Fruit fly (Drosophila melanogaster) Kc167 (cell line): ENCODE data around the gene Dcr-1.

ENCODE experiments used
- Myc ChIP-seq: fragments of >200 bp; optimal IDR thresholded peaks from 2 replicates; lab custom pipeline; 2017; ENCODE audit warnings: missing external identifiers
- Sin3A ChIP-seq: fragments of >200 bp; optimal IDR thresholded peaks from 2 replicates; lab custom pipeline; 2018; ENCODE audit warnings: missing external identifiers
- h ChIP-seq: fragments of >200 bp; optimal IDR thresholded peaks from 3 replicates; lab custom pipeline; 2018; ENCODE audit warnings: missing external identifiers
- insv ChIP-seq: fragments of >200 bp; optimal IDR thresholded peaks from 3 replicates; lab custom pipeline; 2018; ENCODE audit warnings: missing external identifiers
- psq ChIP-seq: fragments of >200 bp; optimal IDR thresholded peaks from 2 replicates; lab custom pipeline; 2017; ENCODE audit warnings: missing external identifiers
- ttk ChIP-seq: sonication (Bioruptor generic); optimal IDR thresholded peaks from 2 replicates; lab custom pipeline; 2017; ENCODE audit warnings: missing external identifiers

The Dcr-1 gene

DNA sequence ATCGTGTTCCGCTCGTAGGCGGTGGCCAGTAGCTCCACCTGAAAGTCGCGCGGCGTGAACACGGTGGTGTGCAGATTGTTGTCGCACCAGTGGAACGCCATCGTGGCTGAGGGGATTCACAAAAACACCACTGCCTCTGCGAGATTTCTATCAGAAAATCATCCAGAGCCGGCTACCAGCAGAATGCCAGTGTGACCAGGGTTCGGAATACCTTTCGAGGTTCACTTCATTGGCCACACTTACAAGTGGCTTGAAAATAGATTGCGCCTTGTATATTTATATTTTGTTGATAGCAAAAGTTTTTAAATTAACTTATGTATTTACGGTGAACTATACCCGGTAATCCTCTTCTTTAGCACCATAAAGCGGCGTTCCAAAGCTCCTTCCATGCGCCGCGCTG is at the start of gene Dcr-1, which contains the start of gene CG6985:
Gene Dcr-1, minus strand, starts transcription at position 162 of the 400 bp plus-strand sequence.
Gene CG6985, plus strand, starts transcription at position 221 of the 400 bp plus-strand sequence.
- TF ChIP-seq insv (lab: Kevin White, UChicago) (no peak), h (lab: Kevin White, UChicago) (no peak), ttk (lab: Kevin White, UChicago) (no peak), Myc (no peak), Sin3A (lab: Kevin White, UChicago) (no peak), psq (lab: Kevin White, UChicago) (no peak)

DNA sequence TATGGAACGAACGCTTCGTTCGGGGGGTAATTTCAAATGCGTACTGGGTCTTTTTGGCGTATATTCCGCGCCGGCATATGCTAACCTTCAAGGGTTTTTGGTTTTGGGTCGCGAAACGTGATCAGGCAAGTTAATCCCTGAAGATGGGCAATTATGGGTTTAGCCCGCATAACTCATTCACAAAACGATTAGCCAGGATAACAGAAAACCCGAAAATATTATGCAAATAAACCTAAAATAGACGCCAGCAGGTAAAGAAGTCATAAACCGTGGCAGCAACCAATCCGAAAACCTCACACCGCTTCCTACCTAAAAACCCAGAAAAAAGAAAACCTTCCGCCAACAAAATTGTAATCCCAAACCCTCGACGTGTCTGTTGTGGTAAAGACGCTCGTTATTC is 48.2 kb upstream of the Dcr-1 start:
- TF ChIP-seq insv (lab: Kevin White, UChicago) (no peak), psq (lab: Kevin White, UChicago) (no peak), h (lab: Kevin White, UChicago) (no peak), Myc (no peak), Sin3A (lab: Kevin White, UChicago) (no peak), ttk (lab: Kevin White, UChicago) (no peak)

DNA sequence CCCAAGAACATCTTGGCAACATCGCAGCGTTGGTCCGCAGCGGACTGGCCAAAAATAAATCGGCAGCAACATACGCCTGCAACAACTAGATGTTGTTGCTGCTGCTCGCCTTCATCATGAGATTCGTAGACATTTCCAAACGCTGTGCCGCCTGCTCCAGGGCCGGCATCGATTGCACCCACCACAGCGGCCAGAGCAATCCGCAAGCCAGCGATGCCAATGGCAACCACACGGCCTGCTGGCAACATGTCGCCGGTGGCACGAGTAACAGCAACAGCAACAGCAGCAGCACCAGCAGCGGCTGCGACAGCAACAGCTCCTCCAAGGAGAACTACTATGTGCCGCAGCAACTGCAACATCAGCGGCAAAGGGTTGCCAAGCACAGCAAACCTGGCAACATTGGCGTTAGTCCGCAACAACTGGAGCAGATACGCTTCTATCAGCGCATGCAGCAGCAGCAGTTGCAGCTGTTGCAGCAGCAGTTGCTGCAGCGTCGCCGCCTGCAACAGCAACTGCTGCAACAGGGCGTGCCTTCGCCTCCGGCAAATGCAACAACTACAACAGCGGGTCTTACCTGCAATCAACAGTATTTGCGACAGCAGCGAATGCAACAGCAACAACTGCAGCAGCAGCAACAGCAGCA is 43.9 kb upstream of the Dcr-1 start:
- TF ChIP-seq Myc (no peak), Sin3A (lab: Kevin White, UChicago) (no peak), h (lab: Kevin White, UChicago) (no peak), psq (lab: Kevin White, UChicago) (no peak), ttk (lab: Kevin White, UChicago) (no peak), insv (lab: Kevin White, UChicago) (no peak)

dm6 chr3R:22781412-22781811 is 40.5 kb upstream of the Dcr-1 start:
- no peak for TF ChIP-seq ttk (lab: Kevin White, UChicago)
- no peak for TF ChIP-seq insv (lab: Kevin White, UChicago)
- TF ChIP-seq h (lab: Kevin White, UChicago) = no peak
- no peak for TF ChIP-seq Sin3A (lab: Kevin White, UChicago)
- no peak for TF ChIP-seq Myc
- no peak for TF ChIP-seq psq (lab: Kevin White, UChicago)

dm6 chr3R:22780135-22780534 is 39.2 kb upstream of the Dcr-1 start:
- no peak for TF ChIP-seq insv (lab: Kevin White, UChicago)
- no peak for TF ChIP-seq h (lab: Kevin White, UChicago)
- no peak for TF ChIP-seq Myc
- no peak for TF ChIP-seq Sin3A (lab: Kevin White, UChicago)
- no peak for TF ChIP-seq psq (lab: Kevin White, UChicago)
- no peak for TF ChIP-seq ttk (lab: Kevin White, UChicago)

- TF ChIP-seq Myc (no peak), insv (lab: Kevin White, UChicago) (no peak), psq (lab: Kevin White, UChicago) (no peak), ttk (lab: Kevin White, UChicago) (no peak), Sin3A (lab: Kevin White, UChicago) (no peak), h (lab: Kevin White, UChicago) (no peak)
These were observed 35.6 kb upstream of the Dcr-1 start for dm6 chr3R:22776457-22776856.

- TF ChIP-seq psq (lab: Kevin White, UChicago) (no peak), Myc (no peak), insv (lab: Kevin White, UChicago) (no peak), h (lab: Kevin White, UChicago) (no peak), Sin3A (lab: Kevin White, UChicago) (no peak), ttk (lab: Kevin White, UChicago) (no peak)
These were observed 30.8 kb upstream of the Dcr-1 start, which contains the start of gene CG43095 for dm6 chr3R:22771670-22772069. TSS of gene CG43095 (minus strand) at chr3R:22771770.

dm6 chr3R:22770887-22771286 is 30.0 kb upstream of the Dcr-1 start, which contains the start of gene CG43094:
TSS of gene CG43094 (minus strand) at chr3R:22770987.
- TF ChIP-seq Myc = no peak
- no peak for TF ChIP-seq Sin3A (lab: Kevin White, UChicago)
- no peak for TF ChIP-seq psq (lab: Kevin White, UChicago)
- no peak for TF ChIP-seq h (lab: Kevin White, UChicago)
- no peak for TF ChIP-seq ttk (lab: Kevin White, UChicago)
- TF ChIP-seq insv (lab: Kevin White, UChicago) = no peak

dm6 chr3R:22770207-22770606 is 29.3 kb upstream of the Dcr-1 start, which contains the start of gene CG43093:
TSS of gene CG43093 (minus strand) at chr3R:22770307.
- TF ChIP-seq Sin3A (lab: Kevin White, UChicago) (no peak), insv (lab: Kevin White, UChicago) (no peak), Myc (no peak), psq (lab: Kevin White, UChicago) (no peak), ttk (lab: Kevin White, UChicago) (no peak), h (lab: Kevin White, UChicago) (no peak)

DNA sequence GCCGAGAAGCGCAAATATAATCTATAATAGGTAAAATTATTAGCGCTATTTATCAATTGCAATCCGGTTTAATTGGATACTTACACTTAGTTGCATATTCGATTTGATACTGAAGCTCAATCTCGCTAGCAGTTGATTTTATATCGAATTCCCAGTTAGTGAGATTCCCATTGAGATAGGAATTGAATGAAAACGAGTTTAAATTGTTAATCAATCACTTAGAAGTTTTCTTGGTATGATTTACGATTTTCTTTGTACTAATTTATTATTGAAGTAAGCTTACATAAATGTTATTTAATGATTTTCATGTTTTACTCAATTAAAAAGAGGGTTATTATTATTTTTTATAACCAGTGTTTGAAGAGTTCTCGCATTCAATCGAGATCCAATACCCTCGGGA is 28.7 kb upstream of the Dcr-1 start, which contains the start of gene CG43092:
Gene CG43092, minus strand, starts transcription at position 101 of the 400 bp plus-strand sequence.
- no peak for TF ChIP-seq insv (lab: Kevin White, UChicago)
- no peak for TF ChIP-seq ttk (lab: Kevin White, UChicago)
- no peak for TF ChIP-seq psq (lab: Kevin White, UChicago)
- TF ChIP-seq Myc = no peak
- TF ChIP-seq Sin3A (lab: Kevin White, UChicago) = no peak
- TF ChIP-seq h (lab: Kevin White, UChicago) = no peak

DNA sequence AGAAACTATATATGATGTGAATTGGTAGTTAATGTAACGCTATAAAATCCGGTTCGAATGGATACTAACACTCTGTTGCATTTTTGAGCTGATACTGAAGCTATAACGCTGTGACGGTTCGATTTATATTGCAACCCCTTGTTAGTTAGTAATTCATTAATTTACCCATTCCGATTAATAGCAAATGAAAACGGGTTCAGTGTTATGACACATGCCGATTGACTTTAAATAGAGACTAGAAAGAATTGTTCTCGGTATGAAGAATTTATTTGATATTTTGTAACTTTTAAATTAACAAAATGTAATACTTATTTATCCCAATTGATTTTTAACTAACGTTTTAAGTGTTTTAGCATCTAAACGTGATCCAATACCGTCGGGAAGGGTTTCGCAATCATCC is 27.7 kb upstream of the Dcr-1 start, which contains the start of gene CG43091:
Gene CG43091, minus strand, starts transcription at position 101 of the 400 bp plus-strand sequence.
- TF ChIP-seq ttk (lab: Kevin White, UChicago) (no peak), h (lab: Kevin White, UChicago) (no peak), psq (lab: Kevin White, UChicago) (no peak), Sin3A (lab: Kevin White, UChicago) (no peak), insv (lab: Kevin White, UChicago) (no peak), Myc (no peak)
